Worm (Caenorhabditis elegans): ENCODE data around the gene F59F4.3.

The F59F4.3 gene

DNA sequence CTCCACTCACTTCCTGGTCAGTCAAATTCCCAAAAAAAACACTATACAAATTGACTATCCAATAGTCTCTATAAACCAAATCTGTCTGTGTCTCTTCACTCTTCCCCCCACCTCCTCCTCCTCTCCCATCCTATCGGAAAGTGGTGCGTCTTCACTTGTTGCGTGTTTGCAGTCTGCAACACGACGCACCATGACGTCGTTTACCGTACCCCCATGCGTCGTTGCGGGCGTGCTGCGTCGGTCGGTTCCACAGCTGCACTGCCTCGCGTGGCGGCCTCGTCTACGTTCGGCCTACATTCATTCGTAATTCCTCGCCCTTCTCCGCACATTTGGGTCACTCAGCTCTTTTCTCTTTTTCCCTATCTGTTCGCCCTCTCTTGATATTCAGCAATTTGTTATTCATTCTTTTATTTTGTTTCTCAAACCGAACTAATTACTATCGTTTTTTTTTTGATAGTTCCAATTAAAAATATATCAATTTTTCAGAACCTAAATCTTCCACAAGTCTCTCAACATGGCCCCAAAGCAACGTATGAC is 6.2 kb downstream of the F59F4.3 start, which contains the start of gene serp-1.1:
Gene serp-1.1 (plus strand): TSS at position 487 of the 537 bp plus-strand sequence.
- peak; percentile 62 for TF ChIP-seq ZK546.5 (tag; optimal IDR thresholded peaks at IDR 0.05)
- TF ChIP-seq alr-1 (tag; optimal IDR thresholded peaks at IDR 0.05), result no peak
- peak; percentile 64 for TF ChIP-seq skn-1 (tag; optimal IDR thresholded peaks at IDR 0.05)
- no peak for TF ChIP-seq dmd-4 (tag; optimal IDR thresholded peaks at IDR 0.05)
- peak; percentile 95 for TF ChIP-seq nhr-6 (tag; optimal IDR thresholded peaks at IDR 0.05)
- TF ChIP-seq blmp-1 (tag; optimal IDR thresholded peaks at IDR 0.05; ENCODE audit: insufficient read depth), result peak; percentile 82
- no peak for TF ChIP-seq elt-1 (tag; optimal IDR thresholded peaks at IDR 0.05)
- peak; percentile 99 to 100 for TF ChIP-seq lsy-2 (tag; optimal IDR thresholded peaks at IDR 0.05)
- peak; percentile 99 for TF ChIP-seq F13H6.1 (tag; optimal IDR thresholded peaks at IDR 0.05)
- TF ChIP-seq nhr-11 (tag; optimal IDR thresholded peaks at IDR 0.05), result peak; percentile 3
- TF ChIP-seq nhr-23 (tag; optimal IDR thresholded peaks at IDR 0.05), result no peak
- peak; percentile 96 to 97 for TF ChIP-seq mdl-1 (tag; optimal IDR thresholded peaks at IDR 0.05)
- TF ChIP-seq lin-11 (tag; optimal IDR thresholded peaks at IDR 0.05), result peak; percentile 93
- TF ChIP-seq nhr-237 (tag; optimal IDR thresholded peaks at IDR 0.05), result peak; percentile 78
- TF ChIP-seq mab-5 (tag; optimal IDR thresholded peaks at IDR 0.05), result peak; percentile 90
- peak; percentile 99 for TF ChIP-seq nhr-129 (tag; optimal IDR thresholded peaks at IDR 0.05)
- TF ChIP-seq egl-27 (tag; optimal IDR thresholded peaks at IDR 0.05), result peak; percentile 98
- peak; percentile 98 for TF ChIP-seq lin-13 (GFP tag; optimal IDR thresholded peaks at IDR 0.05)
- peak; percentile 93 for TF ChIP-seq ceh-82 (tag; optimal IDR thresholded peaks at IDR 0.05)
- peak; percentile 65 for TF ChIP-seq peb-1 (tag; optimal IDR thresholded peaks at IDR 0.05)
- TF ChIP-seq sem-4 (tag; optimal IDR thresholded peaks at IDR 0.05), result peak; percentile 99
- no peak for TF ChIP-seq ztf-1 (GFP tag; conservative IDR thresholded peaks at IDR 0.05)
- peak; percentile 78 for TF ChIP-seq unc-39 (tag; optimal IDR thresholded peaks at IDR 0.05)
- TF ChIP-seq ztf-4 (tag; optimal IDR thresholded peaks at IDR 0.05), result peak; percentile 95
- peak; percentile 90 for TF ChIP-seq gmeb-1 (tag; optimal IDR thresholded peaks at IDR 0.05)
- no peak for TF ChIP-seq elt-3 (tag; optimal IDR thresholded peaks at IDR 0.05)
- peak; percentile 61 for TF ChIP-seq lin-39 (tag; optimal IDR thresholded peaks at IDR 0.05)
- TF ChIP-seq nhr-10 (tag; optimal IDR thresholded peaks at IDR 0.05), result peak; percentile 89
- peak; percentile 99 for TF ChIP-seq zag-1 (tag; optimal IDR thresholded peaks at IDR 0.05)
- peak; percentile 71 for TF ChIP-seq unc-62 (GFP tag; optimal IDR thresholded peaks at IDR 0.05)
- peak; percentile 13 for TF ChIP-seq mbf-1 (tag; optimal IDR thresholded peaks at IDR 0.05)
- TF ChIP-seq sma-9 (GFP tag; optimal IDR thresholded peaks at IDR 0.05), result peak; percentile 99
- peak; percentile 63 for TF ChIP-seq sma-9 (tag; optimal IDR thresholded peaks at IDR 0.05)
- TF ChIP-seq ceh-16 (tag; optimal IDR thresholded peaks at IDR 0.05), result peak; percentile 98
- peak; percentile 98 for TF ChIP-seq unc-55 (GFP tag; optimal IDR thresholded peaks at IDR 0.05)
- peak; percentile 73 for TF ChIP-seq R02D3.7 (tag; optimal IDR thresholded peaks at IDR 0.05)
- TF ChIP-seq sma-3 (GFP tag; optimal IDR thresholded peaks at IDR 0.05), result peak; percentile 99
- peak; percentile 99 for TF ChIP-seq nhr-21 (tag; optimal IDR thresholded peaks at IDR 0.05)
- peak; percentile 99 for TF ChIP-seq fos-1 (tag; optimal IDR thresholded peaks at IDR 0.05)
- TF ChIP-seq nhr-25 (tag; optimal IDR thresholded peaks at IDR 0.05), result peak; percentile 98
- no peak for TF ChIP-seq aly-2 (tag; optimal IDR thresholded peaks at IDR 0.05)
- no peak for TF ChIP-seq ama-1 (optimal IDR thresholded peaks at IDR 0.05)
- peak; percentile 94 for TF ChIP-seq C34F6.9 (tag; optimal IDR thresholded peaks at IDR 0.05)
- TF ChIP-seq nhr-77 (tag; optimal IDR thresholded peaks at IDR 0.05), result peak; percentile 91
- peak; percentile 53 for TF ChIP-seq ztf-11 (tag; optimal IDR thresholded peaks at IDR 0.05)
- TF ChIP-seq nhr-12 (tag; optimal IDR thresholded peaks at IDR 0.05), result no peak
- peak; percentile 100 for TF ChIP-seq crh-2 (tag; optimal IDR thresholded peaks at IDR 0.05)
- peak; percentile 98 for TF ChIP-seq Y55F3AM.14 (GFP tag; optimal IDR thresholded peaks at IDR 0.05)
- peak; percentile 91 for TF ChIP-seq snpc-4 (tag; optimal IDR thresholded peaks at IDR 0.05)

All from whole organism, L2 larva.